Worm (Caenorhabditis elegans) whole organism, L2 larva: ENCODE measurements around the gene asns-1.

Experiments
- F13H6.1 ChIP-seq: sonication (generic microtip); optimal IDR thresholded peaks from 2 replicates; lab custom pipeline; 2016; ENCODE audit warnings: missing genetic modification characterization, missing compliant biosample characterization
- aly-2 ChIP-seq: fragments of 150-350 bp; optimal IDR thresholded peaks from 2 replicates; lab custom pipeline; 2014; ENCODE audit warnings: missing biosample characterization, missing genetic modification characterization
- elt-1 ChIP-seq: fragments of 150-350 bp; optimal IDR thresholded peaks from 2 replicates; lab custom pipeline; 2014; ENCODE audit warnings: missing biosample characterization, missing genetic modification characterization
- lin-11 ChIP-seq: fragments of 150-350 bp; sonication (generic microtip); optimal IDR thresholded peaks from 2 replicates; lab custom pipeline; 2014; ENCODE audit warnings: missing biosample characterization, missing genetic modification characterization, inconsistent platforms, mixed read lengths
- lsy-2 ChIP-seq, 2 experiments: fragments of 150-350 bp in 1 of 2; sonication (generic microtip) in 1 of 2; optimal IDR thresholded peaks; 2 replicates each; lab custom pipeline; 2014 to 2017; ENCODE audit warnings: missing biosample characterization in 2 of 2, missing genetic modification characterization in 2 of 2
- nhr-25 ChIP-seq: fragments of 150-350 bp; sonication (generic microtip); optimal IDR thresholded peaks from 3 replicates; lab custom pipeline; 2014; ENCODE audit warnings: missing biosample characterization, missing genetic modification characterization

DNA sequence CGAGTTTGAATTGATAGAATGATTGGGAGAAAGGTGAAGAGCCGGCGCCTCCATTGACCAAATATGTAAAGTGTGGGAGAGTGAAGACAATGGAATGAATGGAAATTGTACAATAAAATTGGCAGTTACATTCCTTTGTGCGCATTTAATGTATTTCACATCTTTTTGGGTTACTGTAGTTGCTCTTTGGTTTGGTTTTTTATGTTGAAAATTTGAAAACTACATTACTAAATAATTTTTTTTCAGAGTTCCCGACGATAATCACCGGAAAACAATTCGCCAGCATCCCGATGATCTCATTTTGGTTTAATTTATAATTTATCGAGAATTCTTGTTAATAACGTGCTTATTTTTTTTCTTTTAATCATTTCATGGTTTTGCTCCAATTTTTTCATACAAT lies 35.0 kb downstream of the asns-1 start, which contains the start of gene C10B5.1:
- TF ChIP-seq lsy-2 (tag; optimal IDR thresholded peaks at IDR 0.05; lab: Kevin White, UChicago) (no peak), F13H6.1 (tag; lab: Kevin White, UChicago) (no peak), lin-11 (tag; lab: Kevin White, UChicago) (no peak), aly-2 (tag; lab: Kevin White, UChicago) (no peak), nhr-25 (tag; lab: Kevin White, UChicago) (no peak), elt-1 (tag; lab: Kevin White, UChicago) (no peak)
